Worm (Caenorhabditis elegans) whole organism, young adult: Measurements from ENCODE around the gene sec-6.

Experiments used
- B0019.2 ChIP-seq: fragments of 200-800 bp; sonication (Bioruptor generic); conservative IDR thresholded peaks from 2 replicates; pipeline ENCODE4 v1.3.6; 2022; ENCODE audit warnings: missing genetic modification reagents, missing genetic modification characterization, missing compliant biosample characterization
- B0035.1 ChIP-seq: sonication (generic microtip); optimal IDR thresholded peaks from 2 replicates; lab custom pipeline; 2016; ENCODE audit warnings: missing genetic modification characterization, mild to moderate bottlenecking, missing compliant biosample characterization, missing genotype, missing genetic modification reagents
- B0261.1 ChIP-seq: sonication (generic microtip); optimal IDR thresholded peaks from 2 replicates; lab custom pipeline; 2016; ENCODE audit warnings: mild to moderate bottlenecking, missing genetic modification characterization, moderate library complexity, missing compliant biosample characterization
- C17E4.6 ChIP-seq: fragments of 200-800 bp; sonication (Bioruptor generic); IDR thresholded peaks from 2 replicates; pipeline ENCODE4 v1.3.6; 2022; ENCODE audit warnings: missing genetic modification reagents, missing genetic modification characterization, missing compliant biosample characterization
- F10E7.11 ChIP-seq: sonication (generic microtip); optimal IDR thresholded peaks from 2 replicates; lab custom pipeline; 2017; ENCODE audit warnings: mild to moderate bottlenecking, missing genetic modification characterization, moderate library complexity, missing compliant biosample characterization
- F37B4.10 ChIP-seq: fragments of 200-800 bp; sonication (Bioruptor generic); IDR thresholded peaks from 2 replicates; pipeline ENCODE4 v1.3.6; 2022; ENCODE audit warnings: missing genetic modification characterization, missing compliant biosample characterization
- F39B2.1 ChIP-seq: fragments of 200-800 bp; sonication (Bioruptor generic); IDR thresholded peaks from 2 replicates; pipeline ENCODE4 v1.3.6; 2022; ENCODE audit warnings: missing genetic modification reagents, missing genetic modification characterization, missing compliant biosample characterization
- F52B5.7 ChIP-seq: sonication (generic microtip); optimal IDR thresholded peaks from 2 replicates; lab custom pipeline; 2016; ENCODE audit warnings: mild to moderate bottlenecking, missing genetic modification characterization, missing compliant biosample characterization
- F57C9.4 ChIP-seq: sonication (generic microtip); optimal IDR thresholded peaks from 2 replicates; lab custom pipeline; 2017; ENCODE audit warnings: mild to moderate bottlenecking, missing genetic modification characterization, missing compliant biosample characterization
- K11D2.4 ChIP-seq: fragments of 200-800 bp; sonication (Bioruptor generic); IDR thresholded peaks from 2 replicates; pipeline ENCODE4 v1.3.6; 2022; ENCODE audit warnings: missing genetic modification reagents, missing genetic modification characterization, missing compliant biosample characterization
- T26A5.8 ChIP-seq: sonication (generic microtip); optimal IDR thresholded peaks from 2 replicates; lab custom pipeline; 2016; ENCODE audit warnings: missing genetic modification characterization, missing compliant biosample characterization
- Y53G8AR.9 ChIP-seq: fragments of 200-800 bp; sonication (Bioruptor generic); conservative IDR thresholded peaks from 2 replicates; pipeline ENCODE4 v1.3.6; 2022; ENCODE audit warnings: missing genetic modification reagents, missing genetic modification characterization, missing compliant biosample characterization
- Y67H2A.10 ChIP-seq: fragments of 200-800 bp; sonication (Bioruptor generic); conservative IDR thresholded peaks from 2 replicates; pipeline ENCODE4 v1.3.6; 2022; ENCODE audit warnings: missing genetic modification reagents, missing genetic modification characterization, missing compliant biosample characterization
- Y95B8A.8 ChIP-seq: fragments of 200-800 bp; sonication (Bioruptor generic); IDR thresholded peaks from 2 replicates; pipeline ENCODE4 v1.3.6; 2022; ENCODE audit warnings: missing genetic modification reagents, missing genetic modification characterization, missing compliant biosample characterization
- athp-1 ChIP-seq: sonication (generic microtip); optimal IDR thresholded peaks from 2 replicates; lab custom pipeline; 2017; ENCODE audit warnings: mild to moderate bottlenecking, missing genetic modification characterization, missing compliant biosample characterization
- bed-1 ChIP-seq: fragments of 200-800 bp; sonication (Bioruptor generic); IDR thresholded peaks from 2 replicates; pipeline ENCODE4 v1.3.6; 2022; ENCODE audit warnings: missing genetic modification reagents, missing genetic modification characterization, missing compliant biosample characterization
- ceh-100 ChIP-seq: fragments of 200-800 bp; sonication (Bioruptor generic); IDR thresholded peaks from 2 replicates; pipeline ENCODE4 v1.3.6; 2022; ENCODE audit warnings: missing genetic modification reagents, missing genetic modification characterization, missing compliant biosample characterization
- ceh-40 ChIP-seq: fragments of 200-800 bp; sonication (Bioruptor generic); IDR thresholded peaks from 2 replicates; pipeline ENCODE4 v1.3.6; 2022; ENCODE audit warnings: missing genetic modification characterization, missing compliant biosample characterization
- ceh-91 ChIP-seq: fragments of 200-800 bp; sonication (Bioruptor generic); IDR thresholded peaks from 2 replicates; pipeline ENCODE4 v1.3.6; 2022; ENCODE audit warnings: missing genetic modification reagents, missing genetic modification characterization, missing compliant biosample characterization
- egl-18 ChIP-seq: fragments of 200-800 bp; sonication (Bioruptor generic); IDR thresholded peaks from 2 replicates; pipeline ENCODE4 v1.3.6; 2022; ENCODE audit warnings: missing genetic modification reagents, missing genetic modification characterization, missing compliant biosample characterization
- egrh-3 ChIP-seq: fragments of 200-800 bp; sonication (Bioruptor generic); IDR thresholded peaks from 2 replicates; pipeline ENCODE4 v1.3.6; 2022; ENCODE audit warnings: missing genetic modification reagents, missing genetic modification characterization, missing compliant biosample characterization
- fkh-3 ChIP-seq: sonication (generic microtip); optimal IDR thresholded peaks from 2 replicates; lab custom pipeline; 2016; ENCODE audit warnings: mild to moderate bottlenecking, missing genetic modification characterization, missing compliant biosample characterization
- gei-17 ChIP-seq: fragments of 200-800 bp; sonication (Bioruptor generic); optimal IDR thresholded peaks from 2 replicates; lab custom pipeline; 2018; ENCODE audit warnings: mild to moderate bottlenecking, missing genetic modification characterization, missing compliant biosample characterization
- let-526 ChIP-seq: fragments of 200-800 bp; sonication (Bioruptor generic); IDR thresholded peaks from 2 replicates; pipeline ENCODE4 v1.3.6; 2022; ENCODE audit warnings: missing genetic modification reagents, missing genetic modification characterization, missing compliant biosample characterization
- lin-26 ChIP-seq: fragments of 200-800 bp; sonication (Bioruptor generic); IDR thresholded peaks from 2 replicates; pipeline ENCODE4 v1.3.6; 2022; ENCODE audit warnings: missing genetic modification reagents, missing genetic modification characterization, missing compliant biosample characterization
- lir-1 ChIP-seq: fragments of 200-800 bp; sonication (Bioruptor generic); conservative IDR thresholded peaks from 2 replicates; pipeline ENCODE4 v1.3.6; 2022; ENCODE audit warnings: missing genetic modification reagents, missing genetic modification characterization, missing compliant biosample characterization
- lsl-1 ChIP-seq: fragments of 200-800 bp; sonication (Bioruptor generic); optimal IDR thresholded peaks from 2 replicates; lab custom pipeline; 2018; ENCODE audit warnings: mild to moderate bottlenecking, missing genetic modification characterization, moderate library complexity, missing compliant biosample characterization
- lsy-27 ChIP-seq: sonication (generic microtip); optimal IDR thresholded peaks from 2 replicates; lab custom pipeline; 2017; ENCODE audit warnings: missing genetic modification characterization, mild to moderate bottlenecking, missing compliant biosample characterization, antibody characterized with exemption, missing genotype, borderline replicate concordance; ENCODE audit not compliant: insufficient read depth
- madf-3 ChIP-seq: fragments of 200-800 bp; sonication (Bioruptor generic); IDR thresholded peaks from 2 replicates; pipeline ENCODE4 v1.3.6; 2022; ENCODE audit warnings: missing genetic modification reagents, missing genetic modification characterization, missing compliant biosample characterization
- madf-8 ChIP-seq: fragments of 200-800 bp; sonication (Bioruptor generic); conservative IDR thresholded peaks from 2 replicates; pipeline ENCODE4 v1.3.6; 2022; ENCODE audit warnings: missing genetic modification reagents, missing genetic modification characterization, missing compliant biosample characterization
- mcd-1 ChIP-seq: fragments of 200-800 bp; sonication (Bioruptor generic); IDR thresholded peaks from 2 replicates; pipeline ENCODE4 v1.3.6; 2022; ENCODE audit warnings: missing genetic modification reagents, missing genetic modification characterization, missing compliant biosample characterization
- mel-28 ChIP-seq: sonication (generic microtip); optimal IDR thresholded peaks from 2 replicates; lab custom pipeline; 2016; ENCODE audit warnings: borderline replicate concordance, mild to moderate bottlenecking, missing genetic modification characterization, missing compliant biosample characterization
- mxl-1 ChIP-seq: sonication (generic microtip); optimal IDR thresholded peaks from 2 replicates; lab custom pipeline; 2016; ENCODE audit warnings: missing genetic modification characterization, missing compliant biosample characterization
- nfyb-1 ChIP-seq: fragments of 200-800 bp; sonication (Bioruptor generic); IDR thresholded peaks from 2 replicates; pipeline ENCODE4 v1.3.6; 2022; ENCODE audit warnings: missing genetic modification reagents, missing genetic modification characterization, missing compliant biosample characterization
- nhr-27 ChIP-seq: fragments of 200-800 bp; sonication (Bioruptor generic); optimal IDR thresholded peaks from 2 replicates; lab custom pipeline; 2018; ENCODE audit warnings: mild to moderate bottlenecking, missing genetic modification characterization, moderate library complexity, missing compliant biosample characterization
- nhr-90 ChIP-seq: sonication (generic microtip); optimal IDR thresholded peaks from 2 replicates; lab custom pipeline; 2016; ENCODE audit warnings: missing genotype, mild to moderate bottlenecking, missing genetic modification characterization, missing compliant biosample characterization
- pha-4 ChIP-seq: fragments of 150-350 bp; sonication (generic microtip); optimal IDR thresholded peaks from 2 replicates; lab custom pipeline; 2014; ENCODE audit warnings: missing biosample characterization, missing genetic modification reagents, missing genetic modification characterization
- snpc-1.3 ChIP-seq: sonication (generic microtip); optimal IDR thresholded peaks from 2 replicates; lab custom pipeline; 2017; ENCODE audit warnings: missing genetic modification characterization, mild to moderate bottlenecking, missing compliant biosample characterization, antibody characterized with exemption, moderate library complexity, missing genotype, missing genetic modification reagents; ENCODE audit not compliant: insufficient read depth
- snpc-3.4 ChIP-seq: sonication (generic microtip); optimal IDR thresholded peaks from 2 replicates; lab custom pipeline; 2017; ENCODE audit warnings: missing genetic modification characterization, mild to moderate bottlenecking, missing compliant biosample characterization, antibody characterized with exemption, moderate library complexity, missing genotype, missing genetic modification reagents
- tbp1 ChIP-seq: fragments of 200-800 bp; sonication (Bioruptor generic); optimal IDR thresholded peaks from 2 replicates; lab custom pipeline; 2018; ENCODE audit warnings: mild to moderate bottlenecking, missing genetic modification characterization, missing compliant biosample characterization
- xnd-1 ChIP-seq: sonication (generic microtip); optimal IDR thresholded peaks from 2 replicates; lab custom pipeline; 2016; ENCODE audit warnings: missing genotype, missing genetic modification reagents, missing genetic modification characterization, missing compliant biosample characterization
- ztf-28 ChIP-seq: fragments of 200-800 bp; sonication (Bioruptor generic); IDR thresholded peaks from 2 replicates; pipeline ENCODE4 v1.3.6; 2022; ENCODE audit warnings: missing genetic modification reagents, missing genetic modification characterization, missing compliant biosample characterization
- ztf-6 ChIP-seq: fragments of 200-800 bp; sonication (Bioruptor generic); IDR thresholded peaks from 2 replicates; pipeline ENCODE4 v1.3.6; 2022; ENCODE audit warnings: missing genetic modification reagents, missing genetic modification characterization, missing compliant biosample characterization

The sec-6 gene

ce11 chrII:5326024-5326627 lies 33.2 kb upstream of the sec-6 start (continued):
- TF ChIP-seq ztf-28 (GFP tag; lab: Robert Waterston, UW) (no peak), nhr-27 (no peak), K11D2.4 (GFP tag; lab: Robert Waterston, UW) (0 out of 2 replicates have a peak, but pooled peaks have one; percentile 38)
- TF ChIP-seq, all 124 proteins: peak for 17

- TF ChIP-seq nfyb-1, result no peak
- no peak for TF ChIP-seq lir-1 (GFP tag; lab: Robert Waterston, UW)
- TF ChIP-seq B0035.1, result no peak
These were observed 32.5 kb upstream of the sec-6 start for ce11 chrII:5326891-5327290.

ce11 chrII:5328912-5329311 lies 30.4 kb upstream of the sec-6 start:
- no peak for TF ChIP-seq egl-18 (GFP tag; lab: Robert Waterston, UW)
- TF ChIP-seq madf-3 (GFP tag; lab: Robert Waterston, UW), result no peak
- TF ChIP-seq nhr-27, result no peak
- TF ChIP-seq ceh-91, result no peak
- no peak for TF ChIP-seq lin-26 (GFP tag; lab: Robert Waterston, UW)
- TF ChIP-seq gei-17 (GFP tag; lab: Kevin White, UChicago), result no peak
- no peak for TF ChIP-seq fkh-3 (tag; lab: Kevin White, UChicago)
- no peak for TF ChIP-seq athp-1
- no peak for TF ChIP-seq lsl-1 (GFP tag; lab: Kevin White, UChicago)
- TF ChIP-seq bed-1, result no peak
- TF ChIP-seq, all 124 proteins: peak for 0

ce11 chrII:5330206-5330686 lies 29.1 kb upstream of the sec-6 start:
- no peak for TF ChIP-seq ztf-6 (GFP tag; lab: Robert Waterston, UW)
- TF ChIP-seq lsy-27 (tag; lab: Kevin White, UChicago), result no peak
- no peak for TF ChIP-seq F10E7.11 (tag; lab: Kevin White, UChicago)
- no peak for TF ChIP-seq egrh-3 (GFP tag; lab: Robert Waterston, UW)
- TF ChIP-seq Y95B8A.8, result no peak
- peak; percentile 77 for TF ChIP-seq pha-4 (tag; lab: Kevin White, UChicago)
- TF ChIP-seq snpc-3.4 (tag; lab: Kevin White, UChicago), result no peak
- TF ChIP-seq nhr-27, result no peak
- TF ChIP-seq let-526 (GFP tag; lab: Robert Waterston, UW), result no peak
- no peak for TF ChIP-seq ceh-100 (GFP tag; lab: Robert Waterston, UW)
- peak; percentile 47 for TF ChIP-seq nhr-90 (tag; lab: Kevin White, UChicago)
- no peak for TF ChIP-seq B0019.2 (GFP tag; lab: Robert Waterston, UW)
- no peak for TF ChIP-seq xnd-1 (tag; lab: Kevin White, UChicago)
- TF ChIP-seq F57C9.4 (tag; lab: Kevin White, UChicago), result no peak
- no peak for TF ChIP-seq F39B2.1
- no peak for TF ChIP-seq fkh-3 (tag; lab: Kevin White, UChicago)
- no peak for TF ChIP-seq T26A5.8
- no peak for TF ChIP-seq ceh-40 (GFP tag; lab: Robert Waterston, UW)
- peak; percentile 19 for TF ChIP-seq tbp1
- peak; percentile 46; the same call in 1 of the 2 replicates for TF ChIP-seq mcd-1 (GFP tag; lab: Robert Waterston, UW)
- no peak for TF ChIP-seq Y67H2A.10 (GFP tag; lab: Robert Waterston, UW)
- TF ChIP-seq madf-8 (GFP tag; lab: Robert Waterston, UW), result no peak
- no peak for TF ChIP-seq Y53G8AR.9 (GFP tag; lab: Robert Waterston, UW)
- no peak; the same call in 1 of the 2 replicates for TF ChIP-seq lir-1 (GFP tag; lab: Robert Waterston, UW)
- no peak for TF ChIP-seq C17E4.6 (GFP tag; lab: Robert Waterston, UW)
- TF ChIP-seq B0261.1 (tag; lab: Kevin White, UChicago), result no peak
- TF ChIP-seq mxl-1 (tag; lab: Kevin White, UChicago), result no peak
- no peak for TF ChIP-seq F52B5.7 (tag; lab: Kevin White, UChicago)
- no peak for TF ChIP-seq F37B4.10 (GFP tag; lab: Robert Waterston, UW)
- no peak for TF ChIP-seq egl-18 (GFP tag; lab: Robert Waterston, UW)
- TF ChIP-seq snpc-1.3 (tag; lab: Kevin White, UChicago), result no peak
- TF ChIP-seq mel-28 (tag; lab: Kevin White, UChicago), result no peak
